Fruit fly (Drosophila melanogaster): ENCODE measurements around the gene CG6650.

DNA sequence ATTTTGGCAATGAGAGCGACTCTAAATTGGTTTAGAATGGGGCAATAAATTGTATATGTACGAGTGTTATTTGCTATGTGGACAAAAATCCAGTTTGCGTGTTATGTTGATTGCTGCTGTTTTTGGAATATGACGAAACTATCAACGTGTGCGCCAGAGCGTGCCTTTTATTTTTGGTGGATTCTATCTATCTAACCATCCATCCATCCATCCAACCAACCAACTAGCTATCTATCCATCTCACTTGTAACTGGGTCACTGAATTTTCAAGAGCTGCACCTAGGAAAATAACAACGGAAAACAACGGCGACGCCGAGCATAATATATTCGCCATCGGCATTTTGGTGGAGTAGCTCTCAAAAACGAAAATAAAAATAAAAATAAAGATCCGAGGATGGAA, 31.5 kb downstream of the CG6650 start:
- TF ChIP-seq CG32264 (GFP tag; optimal IDR thresholded peaks at IDR 0.05) = no peak
- TF ChIP-seq Hr78 (GFP tag; optimal IDR thresholded peaks at IDR 0.05) = no peak
- TF ChIP-seq foxo (GFP tag; optimal IDR thresholded peaks at IDR 0.05) = no peak
- no peak for TF ChIP-seq OdsH (GFP tag; optimal IDR thresholded peaks at IDR 0.05)
- TF ChIP-seq Dfd (GFP tag; optimal IDR thresholded peaks at IDR 0.05) = no peak
- TF ChIP-seq Abd-B (GFP tag; optimal IDR thresholded peaks at IDR 0.05) = no peak
- TF ChIP-seq h (GFP tag; optimal IDR thresholded peaks at IDR 0.05) = no peak

Data from whole organism, wandering third instar larva.